Worm (Caenorhabditis elegans): ENCODE results near the gene R02F2.10.

The R02F2.10 gene

ce11 chrIII:5469090-5469489, 9.0 kb upstream of the R02F2.10 start:
- TF ChIP-seq nhr-129 (tag; optimal IDR thresholded peaks at IDR 0.05) (no peak), alr-1 (tag; optimal IDR thresholded peaks at IDR 0.05) (no peak), egl-27 (tag; optimal IDR thresholded peaks at IDR 0.05) (no peak)

- TF ChIP-seq nhr-21 (tag; optimal IDR thresholded peaks at IDR 0.05) (peak; percentile 54), zag-1 (tag; optimal IDR thresholded peaks at IDR 0.05) (no peak), ztf-1 (GFP tag; conservative IDR thresholded peaks at IDR 0.05) (no peak), elt-1 (tag; optimal IDR thresholded peaks at IDR 0.05) (no peak), mbf-1 (tag; optimal IDR thresholded peaks at IDR 0.05) (no peak), snpc-4 (tag; optimal IDR thresholded peaks at IDR 0.05) (no peak), egl-27 (tag; optimal IDR thresholded peaks at IDR 0.05) (peak; percentile 68), mab-5 (tag; optimal IDR thresholded peaks at IDR 0.05) (no peak), lsy-2 (tag; optimal IDR thresholded peaks at IDR 0.05) (peak in 1 of 2 experiments; percentile 2), lin-11 (tag; optimal IDR thresholded peaks at IDR 0.05) (no peak), sma-3 (GFP tag; optimal IDR thresholded peaks at IDR 0.05) (peak; percentile 97), unc-55 (GFP tag; optimal IDR thresholded peaks at IDR 0.05) (no peak), nhr-25 (tag; optimal IDR thresholded peaks at IDR 0.05) (no peak), nhr-237 (tag; optimal IDR thresholded peaks at IDR 0.05) (no peak), ZK546.5 (tag; optimal IDR thresholded peaks at IDR 0.05) (no peak), crh-2 (tag; optimal IDR thresholded peaks at IDR 0.05) (no peak), sma-9 (GFP tag; optimal IDR thresholded peaks at IDR 0.05) (peak; percentile 80), sma-9 (tag; optimal IDR thresholded peaks at IDR 0.05) (no peak), peb-1 (tag; optimal IDR thresholded peaks at IDR 0.05) (no peak), blmp-1 (tag; optimal IDR thresholded peaks at IDR 0.05; ENCODE audit: insufficient read depth) (peak; percentile 27), ceh-16 (tag; optimal IDR thresholded peaks at IDR 0.05) (no peak), nhr-10 (tag; optimal IDR thresholded peaks at IDR 0.05) (no peak), lin-39 (tag; optimal IDR thresholded peaks at IDR 0.05) (no peak), ztf-4 (tag; optimal IDR thresholded peaks at IDR 0.05) (no peak), C34F6.9 (tag; optimal IDR thresholded peaks at IDR 0.05) (no peak), fos-1 (tag; optimal IDR thresholded peaks at IDR 0.05) (peak; percentile 14), nhr-12 (tag; optimal IDR thresholded peaks at IDR 0.05) (no peak), Y55F3AM.14 (GFP tag; optimal IDR thresholded peaks at IDR 0.05) (no peak), unc-39 (tag; optimal IDR thresholded peaks at IDR 0.05) (no peak), lin-13 (GFP tag; optimal IDR thresholded peaks at IDR 0.05) (no peak), nhr-11 (tag; optimal IDR thresholded peaks at IDR 0.05) (no peak), alr-1 (tag; optimal IDR thresholded peaks at IDR 0.05) (no peak), unc-62 (GFP tag; optimal IDR thresholded peaks at IDR 0.05) (no peak), gmeb-1 (tag; optimal IDR thresholded peaks at IDR 0.05) (peak; percentile 35), elt-3 (tag; optimal IDR thresholded peaks at IDR 0.05) (no peak)
These were observed 5.4 kb upstream of the R02F2.10 start for ce11 chrIII:5472693-5473092.

- TF ChIP-seq snpc-4 (tag; optimal IDR thresholded peaks at IDR 0.05) (no peak), unc-55 (GFP tag; optimal IDR thresholded peaks at IDR 0.05) (no peak), nhr-23 (tag; optimal IDR thresholded peaks at IDR 0.05) (no peak), nhr-129 (tag; optimal IDR thresholded peaks at IDR 0.05) (no peak), C34F6.9 (tag; optimal IDR thresholded peaks at IDR 0.05) (no peak), mbf-1 (tag; optimal IDR thresholded peaks at IDR 0.05) (no peak), lin-13 (GFP tag; optimal IDR thresholded peaks at IDR 0.05) (no peak), nhr-237 (tag; optimal IDR thresholded peaks at IDR 0.05) (no peak), sem-4 (tag; optimal IDR thresholded peaks at IDR 0.05) (no peak), nhr-12 (tag; optimal IDR thresholded peaks at IDR 0.05) (no peak), ztf-1 (GFP tag; conservative IDR thresholded peaks at IDR 0.05) (no peak), gmeb-1 (tag; optimal IDR thresholded peaks at IDR 0.05) (no peak), blmp-1 (tag; optimal IDR thresholded peaks at IDR 0.05; ENCODE audit: insufficient read depth) (no peak), zag-1 (tag; optimal IDR thresholded peaks at IDR 0.05) (no peak), fos-1 (tag; optimal IDR thresholded peaks at IDR 0.05) (no peak), ZK546.5 (tag; optimal IDR thresholded peaks at IDR 0.05) (no peak), nhr-11 (tag; optimal IDR thresholded peaks at IDR 0.05) (no peak), nhr-6 (tag; optimal IDR thresholded peaks at IDR 0.05) (no peak), nhr-10 (tag; optimal IDR thresholded peaks at IDR 0.05) (no peak), lsy-2 (tag; optimal IDR thresholded peaks at IDR 0.05) (no peak)
These were observed 3.9 kb upstream of the R02F2.10 start, which contains the start of gene lon-1 for ce11 chrIII:5474176-5474575. lon-1 (plus strand) TSS chrIII:5474476.

Measured in whole organism, L2 larva.